Worm (Caenorhabditis elegans) whole organism, young adult: ENCODE data around the gene C03C10.7.

ENCODE experiments used
- C06A6.2 ChIP-seq: fragments of 200-800 bp; sonication (Bioruptor generic); conservative IDR thresholded peaks from 2 replicates; pipeline ENCODE4 v1.3.6; 2022; ENCODE audit warnings: missing genetic modification characterization, missing compliant biosample characterization
- F23B12.7 ChIP-seq: sonication (generic microtip); optimal IDR thresholded peaks from 2 replicates; lab custom pipeline; 2017; ENCODE audit warnings: missing genetic modification characterization, mild to moderate bottlenecking, missing compliant biosample characterization, antibody characterized with exemption, moderate library complexity; ENCODE audit not compliant: insufficient read depth
- F55B11.4 ChIP-seq: sonication (generic microtip); optimal IDR thresholded peaks from 2 replicates; lab custom pipeline; 2016; ENCODE audit warnings: missing compliant biosample characterization, missing genetic modification characterization, borderline replicate concordance; ENCODE audit not compliant: insufficient read depth
- K11D2.4 ChIP-seq: fragments of 200-800 bp; sonication (Bioruptor generic); IDR thresholded peaks from 2 replicates; pipeline ENCODE4 v1.3.6; 2022; ENCODE audit warnings: missing genetic modification reagents, missing genetic modification characterization, missing compliant biosample characterization
- T26A5.8 ChIP-seq: sonication (generic microtip); optimal IDR thresholded peaks from 2 replicates; lab custom pipeline; 2016; ENCODE audit warnings: missing genetic modification characterization, missing compliant biosample characterization
- Y53G8AR.9 ChIP-seq: fragments of 200-800 bp; sonication (Bioruptor generic); conservative IDR thresholded peaks from 2 replicates; pipeline ENCODE4 v1.3.6; 2022; ENCODE audit warnings: missing genetic modification reagents, missing genetic modification characterization, missing compliant biosample characterization
- akir-1 ChIP-seq: fragments of 200-800 bp; sonication (Bioruptor generic); optimal IDR thresholded peaks from 2 replicates; lab custom pipeline; 2018; ENCODE audit warnings: mild to moderate bottlenecking, missing genetic modification characterization, moderate library complexity, missing compliant biosample characterization
- ama-1 ChIP-seq, 3 experiments: fragments of 150-350 bp in 1 of 3; sonication (generic microtip) in 2 of 3; optimal IDR thresholded peaks; 2 replicates each; lab custom pipeline; 2014 to 2018; ENCODE audit warnings: missing biosample characterization in 2 of 3, missing genetic modification characterization in 2 of 3, missing genetic modification reagents in 2 of 3
- athp-1 ChIP-seq: sonication (generic microtip); optimal IDR thresholded peaks from 2 replicates; lab custom pipeline; 2017; ENCODE audit warnings: mild to moderate bottlenecking, missing genetic modification characterization, missing compliant biosample characterization
- attf-5 ChIP-seq: fragments of 200-800 bp; sonication (Bioruptor generic); optimal IDR thresholded peaks from 2 replicates; lab custom pipeline; 2018; ENCODE audit warnings: mild to moderate bottlenecking, missing genetic modification characterization, missing compliant biosample characterization
- bed-1 ChIP-seq: fragments of 200-800 bp; sonication (Bioruptor generic); IDR thresholded peaks from 2 replicates; pipeline ENCODE4 v1.3.6; 2022; ENCODE audit warnings: missing genetic modification reagents, missing genetic modification characterization, missing compliant biosample characterization
- cebp-1 ChIP-seq, 2 experiments: fragments of 200-800 bp in 1 of 2; sonication (Bioruptor generic) in 1 of 2; sonication (generic microtip) in 1 of 2; IDR thresholded peaks in 1 of 2; optimal IDR thresholded peaks in 1 of 2; 2 replicates each; pipeline versions ENCODE4 v1.3.6 to Lab custom; 2017 to 2022; ENCODE audit warnings: missing compliant biosample characterization in 2 of 2, missing genetic modification characterization in 2 of 2, mild to moderate bottlenecking in 1 of 2, missing genetic modification reagents in 1 of 2, moderate library complexity in 1 of 2
- ceh-27 ChIP-seq: fragments of 200-800 bp; sonication (Bioruptor generic); optimal IDR thresholded peaks from 2 replicates; lab custom pipeline; 2018; ENCODE audit warnings: mild to moderate bottlenecking, missing genetic modification characterization, moderate library complexity, missing compliant biosample characterization
- ceh-58 ChIP-seq: fragments of 200-800 bp; sonication (Bioruptor generic); IDR thresholded peaks from 2 replicates; pipeline ENCODE4 v1.3.6; 2022; ENCODE audit warnings: missing genetic modification characterization, missing compliant biosample characterization
- ceh-91 ChIP-seq: fragments of 200-800 bp; sonication (Bioruptor generic); IDR thresholded peaks from 2 replicates; pipeline ENCODE4 v1.3.6; 2022; ENCODE audit warnings: missing genetic modification reagents, missing genetic modification characterization, missing compliant biosample characterization
- dpl-1 ChIP-seq: fragments of 150-350 bp; optimal IDR thresholded peaks from 2 replicates; lab custom pipeline; 2014; ENCODE audit warnings: missing biosample characterization, missing genetic modification reagents, missing genetic modification characterization
- egrh-3 ChIP-seq: fragments of 200-800 bp; sonication (Bioruptor generic); IDR thresholded peaks from 2 replicates; pipeline ENCODE4 v1.3.6; 2022; ENCODE audit warnings: missing genetic modification reagents, missing genetic modification characterization, missing compliant biosample characterization
- hrde-1 ChIP-seq: sonication (generic microtip); optimal IDR thresholded peaks from 2 replicates; lab custom pipeline; 2016; ENCODE audit warnings: missing genetic modification characterization, mild to moderate bottlenecking, missing compliant biosample characterization, moderate library complexity, missing genotype, missing genetic modification reagents, borderline replicate concordance
- let-607 ChIP-seq, 2 experiments: fragments of 200-800 bp in 1 of 2; sonication (Bioruptor generic) in 1 of 2; sonication (generic microtip) in 1 of 2; optimal IDR thresholded peaks; 2 replicates each; lab custom pipeline; 2016 to 2018; ENCODE audit warnings: mild to moderate bottlenecking in 2 of 2, missing compliant biosample characterization in 2 of 2, missing genetic modification characterization in 2 of 2, moderate library complexity in 2 of 2, missing genotype in 1 of 2
- lin-40 ChIP-seq: sonication (generic microtip); optimal IDR thresholded peaks from 2 replicates; lab custom pipeline; 2016; ENCODE audit warnings: missing genetic modification characterization, mild to moderate bottlenecking, missing compliant biosample characterization, missing genotype, missing genetic modification reagents
- lin-54 ChIP-seq: fragments of 200-800 bp; sonication (Bioruptor generic); optimal IDR thresholded peaks from 2 replicates; lab custom pipeline; 2018; ENCODE audit warnings: mild to moderate bottlenecking, missing genetic modification characterization, missing compliant biosample characterization
- lir-1 ChIP-seq: fragments of 200-800 bp; sonication (Bioruptor generic); conservative IDR thresholded peaks from 2 replicates; pipeline ENCODE4 v1.3.6; 2022; ENCODE audit warnings: missing genetic modification reagents, missing genetic modification characterization, missing compliant biosample characterization
- madf-3 ChIP-seq: fragments of 200-800 bp; sonication (Bioruptor generic); IDR thresholded peaks from 2 replicates; pipeline ENCODE4 v1.3.6; 2022; ENCODE audit warnings: missing genetic modification reagents, missing genetic modification characterization, missing compliant biosample characterization
- madf-6 ChIP-seq: fragments of 200-800 bp; sonication (Bioruptor generic); IDR thresholded peaks from 2 replicates; pipeline ENCODE4 v1.3.6; 2022; ENCODE audit warnings: missing genetic modification reagents, missing genetic modification characterization, missing compliant biosample characterization
- mcd-1 ChIP-seq: fragments of 200-800 bp; sonication (Bioruptor generic); IDR thresholded peaks from 2 replicates; pipeline ENCODE4 v1.3.6; 2022; ENCODE audit warnings: missing genetic modification reagents, missing genetic modification characterization, missing compliant biosample characterization
- mes-4 ChIP-seq: sonication (generic microtip); optimal IDR thresholded peaks from 2 replicates; lab custom pipeline; 2016; ENCODE audit warnings: missing genotype, missing genetic modification characterization, missing compliant biosample characterization
- mxl-1 ChIP-seq: sonication (generic microtip); optimal IDR thresholded peaks from 2 replicates; lab custom pipeline; 2016; ENCODE audit warnings: missing genetic modification characterization, missing compliant biosample characterization
- nfya-2 ChIP-seq: fragments of 200-800 bp; sonication (Bioruptor generic); IDR thresholded peaks from 2 replicates; pipeline ENCODE4 v1.3.6; 2022; ENCODE audit warnings: missing genetic modification reagents, missing genetic modification characterization, missing compliant biosample characterization
- nhr-80 ChIP-seq: sonication (generic microtip); optimal IDR thresholded peaks from 2 replicates; lab custom pipeline; 2016; ENCODE audit warnings: missing genetic modification characterization, missing compliant biosample characterization
- rcor-1 ChIP-seq: fragments of 200-800 bp; sonication (Bioruptor generic); IDR thresholded peaks from 2 replicates; pipeline ENCODE4 v1.3.6; 2022; ENCODE audit warnings: missing genetic modification reagents, missing genetic modification characterization, missing compliant biosample characterization
- rec-8 ChIP-seq, 2 experiments: sonication (generic microtip); optimal IDR thresholded peaks; 2 replicates each; lab custom pipeline; 2016; ENCODE audit warnings: mild to moderate bottlenecking in 2 of 2, missing genetic modification characterization in 2 of 2, missing genetic modification reagents in 2 of 2, missing genotype in 2 of 2, missing biosample characterization in 1 of 2, missing compliant biosample characterization in 1 of 2, moderate library complexity in 1 of 2
- snpc-1.3 ChIP-seq: sonication (generic microtip); optimal IDR thresholded peaks from 2 replicates; lab custom pipeline; 2017; ENCODE audit warnings: missing genetic modification characterization, mild to moderate bottlenecking, missing compliant biosample characterization, antibody characterized with exemption, moderate library complexity, missing genotype, missing genetic modification reagents; ENCODE audit not compliant: insufficient read depth
- snpc-4 ChIP-seq, 5 experiments: fragments of 150-350 bp in 1 of 5; sonication (generic microtip) in 4 of 5; optimal IDR thresholded peaks; 2 replicates each; lab custom pipeline; 2014 to 2018; ENCODE audit warnings: missing genetic modification characterization in 5 of 5, missing biosample characterization in 3 of 5, antibody characterized with exemption in 2 of 5, mild to moderate bottlenecking in 2 of 5, missing compliant biosample characterization in 2 of 5, missing genotype in 2 of 5, moderate library complexity in 2 of 5, missing genetic modification reagents in 1 of 5
- tlf-1 ChIP-seq: fragments of 200-800 bp; sonication (Bioruptor generic); optimal IDR thresholded peaks from 2 replicates; lab custom pipeline; 2018; ENCODE audit warnings: mild to moderate bottlenecking, missing genetic modification characterization, missing compliant biosample characterization
- zfh-2 ChIP-seq: fragments of 200-800 bp; sonication (Bioruptor generic); conservative IDR thresholded peaks from 2 replicates; pipeline ENCODE4 v1.3.6; 2022; ENCODE audit warnings: missing genetic modification reagents, missing genetic modification characterization, missing compliant biosample characterization
- ztf-18 ChIP-seq: sonication (generic microtip); optimal IDR thresholded peaks from 2 replicates; lab custom pipeline; 2016; ENCODE audit warnings: missing genotype, mild to moderate bottlenecking, missing genetic modification characterization, missing compliant biosample characterization
- ztf-26 ChIP-seq: sonication (generic microtip); optimal IDR thresholded peaks from 2 replicates; lab custom pipeline; 2017; ENCODE audit warnings: missing genetic modification characterization, missing compliant biosample characterization
- ztf-3 ChIP-seq: fragments of 200-800 bp; sonication (Bioruptor generic); optimal IDR thresholded peaks from 2 replicates; lab custom pipeline; 2018; ENCODE audit warnings: mild to moderate bottlenecking, missing genetic modification characterization, missing compliant biosample characterization

The C03C10.7 gene

ce11 chrIII:4087565-4087964 is 8.3 kb upstream of the C03C10.7 start (continued):
- TF ChIP-seq ceh-58, result no peak
- no peak for TF ChIP-seq bed-1 (GFP tag; lab: Robert Waterston, UW)
- no peak for TF ChIP-seq K11D2.4
- TF ChIP-seq nfya-2, result no peak
- no peak for TF ChIP-seq mxl-1
- TF ChIP-seq ztf-18 (tag; lab: Kevin White, UChicago), result no peak
- peak; percentile 33 for TF ChIP-seq ceh-27 (GFP tag; lab: Kevin White, UChicago)
- peak; percentile 63 for TF ChIP-seq ama-1 (optimal IDR thresholded peaks at IDR 0.05; lab: Kevin White, UChicago)
- no peak for TF ChIP-seq ama-1 (GFP tag; optimal IDR thresholded peaks at IDR 0.05; lab: Kevin White, UChicago)
- no peak for TF ChIP-seq egrh-3
- no peak for TF ChIP-seq athp-1 (tag; lab: Kevin White, UChicago)
- peak; percentile 59 for TF ChIP-seq mcd-1 (GFP tag; lab: Robert Waterston, UW)
- peak; percentile 86 for TF ChIP-seq cebp-1 (GFP tag; IDR thresholded peaks at IDR 0.05; lab: Robert Waterston, UW)
- TF ChIP-seq cebp-1 (tag; optimal IDR thresholded peaks at IDR 0.05; lab: Kevin White, UChicago), result peak; percentile 92
- TF ChIP-seq F55B11.4 (tag; lab: Kevin White, UChicago), result no peak
- TF ChIP-seq madf-6 (GFP tag; lab: Robert Waterston, UW), result no peak
- TF ChIP-seq attf-5, result peak; percentile 94
- TF ChIP-seq lin-40 (tag; lab: Kevin White, UChicago), result peak; percentile 23
- TF ChIP-seq hrde-1, result no peak
- peak; percentile 41 for TF ChIP-seq ztf-26
- peak; percentile 87 for TF ChIP-seq lin-54 (GFP tag; lab: Kevin White, UChicago)
- TF ChIP-seq let-607 (tag; optimal IDR thresholded peaks at IDR 0.05; lab: Kevin White, UChicago), result no peak
- no peak for TF ChIP-seq ceh-91 (GFP tag; lab: Robert Waterston, UW)
- no peak for TF ChIP-seq snpc-1.3 (tag; lab: Kevin White, UChicago)
- TF ChIP-seq F23B12.7 (tag; lab: Kevin White, UChicago), result no peak
- TF ChIP-seq akir-1 (GFP tag; lab: Kevin White, UChicago), result no peak
- TF ChIP-seq Y53G8AR.9 (GFP tag; lab: Robert Waterston, UW), result no peak
- no peak for TF ChIP-seq C06A6.2 (GFP tag; lab: Robert Waterston, UW)
- peak; percentile 98 for TF ChIP-seq madf-3
- TF ChIP-seq zfh-2 (GFP tag; lab: Robert Waterston, UW), result peak; percentile 91
- no peak for TF ChIP-seq lir-1 (GFP tag; lab: Robert Waterston, UW)
- TF ChIP-seq nhr-80 (tag; lab: Kevin White, UChicago), result peak; percentile 29
- TF ChIP-seq ztf-3 (GFP tag; lab: Kevin White, UChicago), result no peak
- TF ChIP-seq tlf-1 (GFP tag; lab: Kevin White, UChicago), result no peak
- no peak for TF ChIP-seq T26A5.8 (tag; lab: Kevin White, UChicago)
- 0 out of 2 replicates have a peak, but pooled peaks have one; percentile 39 for TF ChIP-seq rcor-1 (GFP tag; lab: Robert Waterston, UW)
- peak; percentile 75 for TF ChIP-seq dpl-1 (GFP tag; lab: Kevin White, UChicago)
- TF ChIP-seq snpc-4 (GFP tag; optimal IDR thresholded peaks at IDR 0.05; lab: Kevin White, UChicago), result no peak
- TF ChIP-seq snpc-4 (tag; optimal IDR thresholded peaks at IDR 0.05; lab: Kevin White, UChicago), result peak in 3 of 4 experiments; percentile 15 to 42 (median 23)
- TF ChIP-seq mes-4 (tag; lab: Kevin White, UChicago), result no peak
- TF ChIP-seq rec-8 (tag; optimal IDR thresholded peaks at IDR 0.05; lab: Kevin White, UChicago), result no peak
